Worm (Caenorhabditis elegans) whole organism, L2 larva: ENCODE data around the gene wdr-5.3.

Experiments used
- C34F6.9 ChIP-seq: fragments of 150-350 bp; optimal IDR thresholded peaks from 2 replicates; lab custom pipeline; 2014; ENCODE audit warnings: missing biosample characterization, missing genetic modification characterization
- F13H6.1 ChIP-seq: sonication (generic microtip); optimal IDR thresholded peaks from 2 replicates; lab custom pipeline; 2016; ENCODE audit warnings: missing genetic modification characterization, missing compliant biosample characterization
- R02D3.7 ChIP-seq: fragments of 150-350 bp; optimal IDR thresholded peaks from 2 replicates; lab custom pipeline; 2014; ENCODE audit warnings: missing biosample characterization, missing genetic modification characterization
- Y55F3AM.14 ChIP-seq: fragments of 200-800 bp; sonication (Bioruptor generic); optimal IDR thresholded peaks from 2 replicates; lab custom pipeline; 2018; ENCODE audit warnings: mild to moderate bottlenecking, missing genetic modification characterization, missing compliant biosample characterization
- ZK546.5 ChIP-seq: sonication (generic microtip); optimal IDR thresholded peaks from 2 replicates; lab custom pipeline; 2017; ENCODE audit warnings: missing biosample characterization, missing genetic modification characterization
- aly-2 ChIP-seq: fragments of 150-350 bp; optimal IDR thresholded peaks from 2 replicates; lab custom pipeline; 2014; ENCODE audit warnings: missing biosample characterization, missing genetic modification characterization
- ama-1 ChIP-seq: fragments of 150-350 bp; optimal IDR thresholded peaks from 2 replicates; lab custom pipeline; 2018; ENCODE audit warnings: inconsistent platforms
- blmp-1 ChIP-seq: sonication (generic microtip); optimal IDR thresholded peaks from 2 replicates; lab custom pipeline; 2017; ENCODE audit warnings: missing genetic modification characterization, mild to moderate bottlenecking, missing compliant biosample characterization, antibody characterized with exemption, moderate library complexity; ENCODE audit not compliant: insufficient read depth
- ceh-16 ChIP-seq: fragments of 150-350 bp; optimal IDR thresholded peaks from 2 replicates; lab custom pipeline; 2014; ENCODE audit warnings: missing biosample characterization, missing genetic modification characterization
- ceh-82 ChIP-seq: fragments of 150-350 bp; optimal IDR thresholded peaks from 2 replicates; lab custom pipeline; 2014; ENCODE audit warnings: missing biosample characterization, missing genetic modification characterization
- crh-2 ChIP-seq: sonication (generic microtip); optimal IDR thresholded peaks from 2 replicates; lab custom pipeline; 2017; ENCODE audit warnings: missing biosample characterization, missing genetic modification characterization
- dmd-4 ChIP-seq: sonication (generic microtip); optimal IDR thresholded peaks from 2 replicates; lab custom pipeline; 2017; ENCODE audit warnings: missing biosample characterization, missing genetic modification characterization
- egl-27 ChIP-seq: sonication (generic microtip); optimal IDR thresholded peaks from 3 replicates; lab custom pipeline; 2017; ENCODE audit warnings: missing biosample characterization, missing genetic modification reagents, missing genetic modification characterization
- elt-1 ChIP-seq: fragments of 150-350 bp; optimal IDR thresholded peaks from 2 replicates; lab custom pipeline; 2014; ENCODE audit warnings: missing biosample characterization, missing genetic modification characterization
- elt-3 ChIP-seq: sonication (generic microtip); optimal IDR thresholded peaks from 2 replicates; lab custom pipeline; 2017; ENCODE audit warnings: missing biosample characterization, missing genetic modification characterization
- fos-1 ChIP-seq: fragments of 150-350 bp; optimal IDR thresholded peaks from 2 replicates; lab custom pipeline; 2014; ENCODE audit warnings: missing biosample characterization, missing genetic modification characterization
- gmeb-1 ChIP-seq: fragments of 150-350 bp; optimal IDR thresholded peaks from 2 replicates; lab custom pipeline; 2014; ENCODE audit warnings: missing biosample characterization, missing genetic modification characterization
- lin-11 ChIP-seq: fragments of 150-350 bp; sonication (generic microtip); optimal IDR thresholded peaks from 2 replicates; lab custom pipeline; 2014; ENCODE audit warnings: missing biosample characterization, missing genetic modification characterization, inconsistent platforms, mixed read lengths
- lin-13 ChIP-seq: fragments of 150-350 bp; optimal IDR thresholded peaks from 2 replicates; lab custom pipeline; 2014; ENCODE audit warnings: missing biosample characterization, missing genetic modification reagents, missing genetic modification characterization
- lin-39 ChIP-seq: fragments of 150-350 bp; optimal IDR thresholded peaks from 2 replicates; lab custom pipeline; 2014; ENCODE audit warnings: missing biosample characterization, missing genetic modification reagents, missing genetic modification characterization
- lsy-2 ChIP-seq, 2 experiments: fragments of 150-350 bp in 1 of 2; sonication (generic microtip) in 1 of 2; optimal IDR thresholded peaks; 2 replicates each; lab custom pipeline; 2014 to 2017; ENCODE audit warnings: missing biosample characterization in 2 of 2, missing genetic modification characterization in 2 of 2
- mab-5 ChIP-seq: fragments of 150-350 bp; optimal IDR thresholded peaks from 2 replicates; lab custom pipeline; 2014; ENCODE audit warnings: missing biosample characterization, missing genetic modification characterization
- mbf-1 ChIP-seq: sonication (generic microtip); optimal IDR thresholded peaks from 2 replicates; lab custom pipeline; 2017; ENCODE audit warnings: missing biosample characterization, missing genetic modification characterization
- mdl-1 ChIP-seq, 2 experiments: fragments of 150-350 bp in 1 of 2; sonication (generic microtip) in 1 of 2; optimal IDR thresholded peaks; 2 replicates each; lab custom pipeline; 2017; ENCODE audit warnings: missing biosample characterization in 2 of 2, missing genetic modification characterization in 2 of 2
- nhr-10 ChIP-seq: sonication (generic microtip); optimal IDR thresholded peaks from 2 replicates; lab custom pipeline; 2017; ENCODE audit warnings: missing biosample characterization, missing genetic modification characterization
- nhr-11 ChIP-seq: fragments of 150-350 bp; optimal IDR thresholded peaks from 2 replicates; lab custom pipeline; 2014; ENCODE audit warnings: missing biosample characterization, missing genetic modification characterization
- nhr-12 ChIP-seq: fragments of 150-350 bp; optimal IDR thresholded peaks from 2 replicates; lab custom pipeline; 2014; ENCODE audit warnings: missing biosample characterization, missing genetic modification characterization
- nhr-129 ChIP-seq: fragments of 150-350 bp; optimal IDR thresholded peaks from 2 replicates; lab custom pipeline; 2014; ENCODE audit warnings: missing biosample characterization, missing genetic modification characterization
- nhr-21 ChIP-seq: fragments of 150-350 bp; optimal IDR thresholded peaks from 2 replicates; lab custom pipeline; 2014; ENCODE audit warnings: missing biosample characterization, missing genetic modification characterization
- nhr-23 ChIP-seq: fragments of 150-350 bp; optimal IDR thresholded peaks from 2 replicates; lab custom pipeline; 2014; ENCODE audit warnings: missing biosample characterization, missing genetic modification reagents, missing genetic modification characterization
- nhr-237 ChIP-seq: fragments of 150-350 bp; optimal IDR thresholded peaks from 2 replicates; lab custom pipeline; 2014; ENCODE audit warnings: missing biosample characterization, missing genetic modification characterization
- nhr-25 ChIP-seq: fragments of 150-350 bp; sonication (generic microtip); optimal IDR thresholded peaks from 3 replicates; lab custom pipeline; 2014; ENCODE audit warnings: missing biosample characterization, missing genetic modification characterization
- nhr-6 ChIP-seq: fragments of 150-350 bp; optimal IDR thresholded peaks from 2 replicates; lab custom pipeline; 2014; ENCODE audit warnings: missing biosample characterization, missing genetic modification characterization
- nhr-77 ChIP-seq: fragments of 150-350 bp; optimal IDR thresholded peaks from 2 replicates; lab custom pipeline; 2014; ENCODE audit warnings: missing biosample characterization, missing genetic modification characterization
- peb-1 ChIP-seq: fragments of 150-350 bp; optimal IDR thresholded peaks from 2 replicates; lab custom pipeline; 2014; ENCODE audit warnings: missing biosample characterization, missing genetic modification characterization
- sem-4 ChIP-seq: fragments of 150-350 bp; optimal IDR thresholded peaks from 2 replicates; lab custom pipeline; 2014; ENCODE audit warnings: missing biosample characterization, missing genetic modification reagents, missing genetic modification characterization
- skn-1 ChIP-seq: sonication (generic microtip); optimal IDR thresholded peaks from 2 replicates; lab custom pipeline; 2017; ENCODE audit warnings: missing biosample characterization, missing genetic modification characterization
- sma-3 ChIP-seq: sonication (generic microtip); optimal IDR thresholded peaks from 2 replicates; lab custom pipeline; 2016; ENCODE audit warnings: missing genetic modification reagents, missing genetic modification characterization, missing compliant biosample characterization
- sma-9 ChIP-seq, 2 experiments: fragments of 150-350 bp in 1 of 2; sonication (generic microtip) in 1 of 2; optimal IDR thresholded peaks; 2 replicates each; lab custom pipeline; 2014 to 2016; ENCODE audit warnings: missing genetic modification characterization in 2 of 2, mild to moderate bottlenecking in 1 of 2, missing biosample characterization in 1 of 2, missing compliant biosample characterization in 1 of 2, missing genetic modification reagents in 1 of 2, moderate library complexity in 1 of 2
- snpc-4 ChIP-seq: fragments of 150-350 bp; optimal IDR thresholded peaks from 2 replicates; lab custom pipeline; 2014; ENCODE audit warnings: missing biosample characterization, missing genetic modification characterization
- unc-39 ChIP-seq: fragments of 150-350 bp; optimal IDR thresholded peaks from 2 replicates; lab custom pipeline; 2014; ENCODE audit warnings: missing biosample characterization, missing genetic modification characterization
- unc-55 ChIP-seq: fragments of 150-350 bp; sonication (generic microtip); optimal IDR thresholded peaks from 3 replicates; lab custom pipeline; 2014; ENCODE audit warnings: missing biosample characterization, missing genetic modification reagents, missing genetic modification characterization
- unc-62 ChIP-seq: fragments of 150-350 bp; optimal IDR thresholded peaks from 2 replicates; lab custom pipeline; 2014; ENCODE audit warnings: missing biosample characterization, missing genetic modification reagents, missing genetic modification characterization
- zag-1 ChIP-seq: fragments of 150-350 bp; optimal IDR thresholded peaks from 2 replicates; lab custom pipeline; 2014; ENCODE audit warnings: missing biosample characterization, missing genetic modification characterization
- ztf-1 ChIP-seq: fragments of 200-800 bp; sonication (Bioruptor generic); conservative IDR thresholded peaks from 2 replicates; pipeline ENCODE4 v1.3.6; 2022; ENCODE audit warnings: missing genetic modification characterization, missing compliant biosample characterization
- ztf-11 ChIP-seq: sonication (generic microtip); optimal IDR thresholded peaks from 2 replicates; lab custom pipeline; 2017; ENCODE audit warnings: missing biosample characterization, missing genetic modification characterization
- ztf-4 ChIP-seq: fragments of 150-350 bp; optimal IDR thresholded peaks from 2 replicates; lab custom pipeline; 2014; ENCODE audit warnings: missing biosample characterization, missing genetic modification characterization

The wdr-5.3 gene

DNA sequence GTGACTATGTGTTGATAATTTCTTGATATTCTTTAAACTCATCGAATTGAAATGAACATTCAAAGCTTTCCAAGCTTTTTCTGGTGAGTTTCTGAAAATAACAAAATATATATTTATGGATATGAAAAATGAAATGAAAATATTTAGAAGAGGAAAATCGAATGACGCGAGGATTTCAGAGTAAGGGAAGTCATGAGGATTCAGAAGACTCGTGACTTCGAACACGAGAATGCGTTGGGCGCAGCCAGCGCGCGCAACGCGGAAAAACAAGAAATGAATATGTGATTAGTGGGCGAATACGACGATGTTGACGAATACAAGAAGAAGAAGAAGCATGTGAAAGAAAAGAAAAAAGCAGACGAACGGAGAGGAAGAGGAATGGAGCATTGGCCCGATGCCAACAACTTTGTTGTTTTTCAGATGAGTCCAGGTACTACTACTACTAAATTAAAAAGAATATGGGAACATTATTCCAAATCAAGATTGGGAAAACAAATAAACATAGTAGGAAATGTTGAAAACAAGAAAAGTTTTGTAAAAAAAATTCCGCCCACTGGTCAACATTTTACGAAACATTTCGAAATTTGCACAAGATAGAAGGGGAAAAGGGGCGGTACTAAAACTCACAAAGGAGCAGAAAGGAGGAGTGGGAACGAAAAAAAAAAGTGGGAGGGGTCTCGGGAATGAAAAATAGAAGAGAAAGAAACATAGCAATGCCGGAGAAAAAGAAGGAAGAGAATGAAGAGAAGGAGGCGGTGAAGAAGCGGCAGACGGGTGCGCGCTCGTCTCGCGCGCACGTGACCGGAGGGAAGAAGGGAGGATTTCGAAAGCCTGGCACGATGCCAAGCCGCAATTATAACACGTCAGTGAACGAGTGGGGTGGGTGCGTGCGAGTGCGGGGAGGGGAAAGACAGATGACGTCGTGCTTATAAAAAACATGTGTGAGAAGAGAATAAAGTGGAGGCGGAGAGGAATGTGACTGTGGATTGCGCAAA is 21.5 kb upstream of the wdr-5.3 start (continued):
- TF ChIP-seq ceh-82 (tag; lab: Kevin White, UChicago) = peak; percentile 73
- peak; percentile 98 to 99 for TF ChIP-seq mdl-1 (tag; optimal IDR thresholded peaks at IDR 0.05; lab: Kevin White, UChicago)
- peak; percentile 94 for TF ChIP-seq zag-1 (tag; lab: Kevin White, UChicago)
- TF ChIP-seq aly-2 = no peak
- peak; percentile 80 for TF ChIP-seq blmp-1 (tag; lab: Kevin White, UChicago)
- TF ChIP-seq nhr-23 (tag; lab: Kevin White, UChicago) = no peak
- TF ChIP-seq fos-1 (tag; lab: Kevin White, UChicago) = peak; percentile 74

ce11 chrV:10716865-10717713 is 19.8 kb upstream of the wdr-5.3 start:
- TF ChIP-seq dmd-4 (tag; lab: Kevin White, UChicago) (no peak), nhr-6 (tag; lab: Kevin White, UChicago) (peak; percentile 1), Y55F3AM.14 (GFP tag; lab: Kevin White, UChicago) (peak; percentile 93), ztf-4 (no peak), lin-39 (no peak), nhr-77 (tag; lab: Kevin White, UChicago) (no peak), elt-1 (tag; lab: Kevin White, UChicago) (no peak), ztf-1 (GFP tag; lab: Robert Waterston, UW) (no peak), nhr-21 (peak; percentile 96), lsy-2 (tag; optimal IDR thresholded peaks at IDR 0.05; lab: Kevin White, UChicago) (no peak), mab-5 (no peak), zag-1 (tag; lab: Kevin White, UChicago) (no peak), unc-55 (no peak), gmeb-1 (tag; lab: Kevin White, UChicago) (peak; percentile 29), skn-1 (tag; lab: Kevin White, UChicago) (no peak), ztf-11 (tag; lab: Kevin White, UChicago) (no peak), crh-2 (tag; lab: Kevin White, UChicago) (peak; percentile 38), ceh-82 (tag; lab: Kevin White, UChicago) (no peak), blmp-1 (tag; lab: Kevin White, UChicago) (peak; percentile 95), aly-2 (no peak), nhr-11 (tag; lab: Kevin White, UChicago) (no peak), ZK546.5 (tag; lab: Kevin White, UChicago) (no peak), mdl-1 (tag; optimal IDR thresholded peaks at IDR 0.05; lab: Kevin White, UChicago) (peak; percentile 75 to 77), peb-1 (peak; percentile 51), nhr-12 (no peak), mbf-1 (tag; lab: Kevin White, UChicago) (no peak), F13H6.1 (tag; lab: Kevin White, UChicago) (peak; percentile 37), elt-3 (tag; lab: Kevin White, UChicago) (no peak), fos-1 (tag; lab: Kevin White, UChicago) (peak; percentile 53), sma-3 (GFP tag; lab: Kevin White, UChicago) (peak; percentile 92), lin-11 (no peak), nhr-129 (tag; lab: Kevin White, UChicago) (peak; percentile 35), unc-39 (tag; lab: Kevin White, UChicago) (no peak), sem-4 (tag; lab: Kevin White, UChicago) (peak; percentile 44), nhr-10 (no peak), R02D3.7 (tag; lab: Kevin White, UChicago) (no peak), C34F6.9 (tag; lab: Kevin White, UChicago) (peak; percentile 55), nhr-23 (tag; lab: Kevin White, UChicago) (no peak), lin-13 (GFP tag; lab: Kevin White, UChicago) (no peak), snpc-4 (no peak), unc-62 (GFP tag; lab: Kevin White, UChicago) (no peak), nhr-25 (tag; lab: Kevin White, UChicago) (peak; percentile 97), ama-1 (lab: Kevin White, UChicago) (no peak), egl-27 (tag; lab: Kevin White, UChicago) (peak; percentile 33), ceh-16 (peak; percentile 97), sma-9 (GFP tag; optimal IDR thresholded peaks at IDR 0.05; lab: Kevin White, UChicago) (peak; percentile 97), sma-9 (tag; optimal IDR thresholded peaks at IDR 0.05; lab: Kevin White, UChicago) (peak; percentile 28), nhr-237 (no peak)
